Fruit fly (Drosophila melanogaster): ENCODE measurements around the gene CG32817.

- TF ChIP-seq CG30020 (tag; optimal IDR thresholded peaks at IDR 0.05) (no peak), Sin3A (optimal IDR thresholded peaks at IDR 0.05) (no peak), Optix (GFP tag; IDR thresholded peaks at IDR 0.05) (no peak), sug (tag; optimal IDR thresholded peaks at IDR 0.05) (no peak), CG10959 (GFP tag; IDR thresholded peaks at IDR 0.05) (no peak), CG1603 (tag; optimal IDR thresholded peaks at IDR 0.05) (no peak), sisA (GFP tag; IDR thresholded peaks at IDR 0.05) (no peak), Oaz (GFP tag; IDR thresholded peaks at IDR 0.05) (no peak)
These were observed 21.9 kb upstream of the CG32817 start for dm6 chrX:456959-457358.

All from whole organism, embryonic.